Fruit fly (Drosophila melanogaster) whole organism, prepupa: ENCODE measurements around the gene CG8562.

ENCODE experiments used
- Blimp-1 ChIP-seq: fragments of 200-800 bp; sonication (Bioruptor generic); optimal IDR thresholded peaks from 3 replicates; lab custom pipeline; 2017; ENCODE audit warnings: missing biosample characterization, missing genetic modification characterization, mild to moderate bottlenecking, moderate library complexity, missing genetic modification reagents
- CG10669 ChIP-seq: fragments of 200-800 bp; sonication (Bioruptor generic); optimal IDR thresholded peaks from 3 replicates; lab custom pipeline; 2018; ENCODE audit warnings: missing biosample characterization, mild to moderate bottlenecking, missing genetic modification characterization, moderate library complexity
- CG11294 ChIP-seq: fragments of 200-800 bp; sonication (Bioruptor generic); IDR thresholded peaks from 2 replicates; pipeline ENCODE4 v1.3.6; 2022; ENCODE audit warnings: missing biosample characterization, missing genetic modification characterization
- CG1621 ChIP-seq: fragments of 200-800 bp; sonication (Bioruptor generic); optimal IDR thresholded peaks from 3 replicates; lab custom pipeline; 2018; ENCODE audit warnings: missing biosample characterization, mild to moderate bottlenecking, missing genetic modification characterization
- CG32006 ChIP-seq: fragments of 200-800 bp; sonication (Bioruptor generic); optimal IDR thresholded peaks from 3 replicates; lab custom pipeline; 2017; ENCODE audit warnings: missing biosample characterization, mild to moderate bottlenecking, missing genetic modification characterization
- CG34406 ChIP-seq: fragments of 200-800 bp; sonication (Bioruptor generic); optimal IDR thresholded peaks from 3 replicates; lab custom pipeline; 2016; ENCODE audit warnings: missing biosample characterization, missing genetic modification characterization
- CG3919 ChIP-seq: fragments of 200-800 bp; sonication (Bioruptor generic); optimal IDR thresholded peaks from 3 replicates; lab custom pipeline; 2016; ENCODE audit warnings: missing biosample characterization, missing genetic modification characterization
- CG4318 ChIP-seq: fragments of 200-800 bp; sonication (Bioruptor generic); optimal IDR thresholded peaks from 3 replicates; lab custom pipeline; 2017; ENCODE audit warnings: missing biosample characterization, mild to moderate bottlenecking, missing genetic modification characterization
- CG6854 ChIP-seq: fragments of 200-800 bp; sonication (Bioruptor generic); optimal IDR thresholded peaks from 2 replicates; lab custom pipeline; 2017; ENCODE audit warnings: missing biosample characterization, mild to moderate bottlenecking, missing genetic modification characterization
- CG7368 ChIP-seq: fragments of 200-800 bp; sonication (Bioruptor generic); optimal IDR thresholded peaks from 3 replicates; lab custom pipeline; 2016; ENCODE audit warnings: missing biosample characterization, missing genetic modification characterization
- CG8119 ChIP-seq: fragments of 200-800 bp; sonication (Bioruptor generic); IDR thresholded peaks from 3 replicates; pipeline ENCODE4 v1.3.6; 2022; ENCODE audit warnings: missing biosample characterization, missing genetic modification characterization
- CG8632 ChIP-seq: fragments of 200-800 bp; sonication (Bioruptor generic); optimal IDR thresholded peaks from 3 replicates; lab custom pipeline; 2016; ENCODE audit warnings: missing biosample characterization, missing genetic modification characterization
- CG9139 ChIP-seq: fragments of 200-800 bp; sonication (Bioruptor generic); optimal IDR thresholded peaks from 3 replicates; lab custom pipeline; 2017; ENCODE audit warnings: missing biosample characterization, mild to moderate bottlenecking, missing genetic modification characterization
- Eip75B ChIP-seq: fragments of 200-800 bp; sonication (Bioruptor generic); optimal IDR thresholded peaks from 3 replicates; lab custom pipeline; 2016; ENCODE audit warnings: missing biosample characterization, missing genetic modification characterization
- Eip78C ChIP-seq: fragments of 200-800 bp; sonication (Bioruptor generic); peaks from one replicate; lab custom pipeline; 2016; ENCODE audit warnings: missing biosample characterization, missing genetic modification characterization
- Eip93F ChIP-seq: fragments of 200-800 bp; sonication (Bioruptor generic); optimal IDR thresholded peaks from 2 replicates; lab custom pipeline; 2016; ENCODE audit warnings: missing biosample characterization, mild to moderate bottlenecking, missing genetic modification characterization
- Ets21C ChIP-seq: fragments of 200-800 bp; sonication (Bioruptor generic); optimal IDR thresholded peaks from 3 replicates; lab custom pipeline; 2016; ENCODE audit warnings: missing biosample characterization, missing genetic modification characterization
- Ets96B ChIP-seq: fragments of 200-800 bp; optimal IDR thresholded peaks from 2 replicates; lab custom pipeline; 2019; ENCODE audit warnings: missing biosample characterization, mild to moderate bottlenecking, missing genetic modification characterization, moderate library complexity
- Gug ChIP-seq: fragments of 200-800 bp; sonication (Bioruptor generic); IDR thresholded peaks from 2 replicates; pipeline ENCODE4 v1.3.6; 2022; ENCODE audit warnings: missing biosample characterization, missing genetic modification characterization
- Hr38 ChIP-seq: sonication (Bioruptor generic); optimal IDR thresholded peaks from 2 replicates; lab custom pipeline; 2016; ENCODE audit warnings: missing biosample characterization, missing genetic modification characterization
- Hr39 ChIP-seq: fragments of 200-800 bp; sonication (Bioruptor generic); optimal IDR thresholded peaks from 2 replicates; lab custom pipeline; 2016; ENCODE audit warnings: missing biosample characterization, missing genetic modification characterization
- Hr4 ChIP-seq: fragments of 200-800 bp; sonication (Bioruptor generic); optimal IDR thresholded peaks from 3 replicates; lab custom pipeline; 2016; ENCODE audit warnings: missing biosample characterization, missing genetic modification characterization
- Lpt ChIP-seq: fragments of 200-800 bp; sonication (Bioruptor generic); optimal IDR thresholded peaks from 3 replicates; lab custom pipeline; 2016; ENCODE audit warnings: missing biosample characterization, missing genetic modification characterization
- Met ChIP-seq: fragments of 200-800 bp; sonication (Bioruptor generic); optimal IDR thresholded peaks from 3 replicates; lab custom pipeline; 2016; ENCODE audit warnings: missing biosample characterization, missing genetic modification characterization
- Smox ChIP-seq: fragments of 200-800 bp; sonication (Bioruptor generic); optimal IDR thresholded peaks from 3 replicates; lab custom pipeline; 2016; ENCODE audit warnings: missing biosample characterization, missing genetic modification characterization
- Sox102F ChIP-seq: fragments of 200-800 bp; sonication (Bioruptor generic); optimal IDR thresholded peaks from 2 replicates; lab custom pipeline; 2016; ENCODE audit warnings: missing biosample characterization, mild to moderate bottlenecking, missing genetic modification characterization
- Sox14 ChIP-seq: fragments of 200-800 bp; sonication (Bioruptor generic); optimal IDR thresholded peaks from 3 replicates; lab custom pipeline; 2016; ENCODE audit warnings: missing biosample characterization, missing genetic modification characterization
- achi ChIP-seq: fragments of 200-800 bp; sonication (Bioruptor generic); optimal IDR thresholded peaks from 3 replicates; lab custom pipeline; 2016; ENCODE audit warnings: missing biosample characterization, missing genetic modification characterization
- acj6 ChIP-seq: fragments of 200-800 bp; sonication (Bioruptor generic); optimal IDR thresholded peaks from 3 replicates; lab custom pipeline; 2016; ENCODE audit warnings: missing biosample characterization, missing genetic modification characterization
- cyc ChIP-seq: fragments of 200-800 bp; sonication (Bioruptor generic); optimal IDR thresholded peaks from 3 replicates; lab custom pipeline; 2016; ENCODE audit warnings: missing biosample characterization, missing genetic modification characterization
- dsx ChIP-seq: fragments of 200-800 bp; optimal IDR thresholded peaks from 3 replicates; lab custom pipeline; 2019; ENCODE audit warnings: missing biosample characterization, mild to moderate bottlenecking, missing genetic modification characterization, moderate library complexity; ENCODE audit not compliant: poor library complexity, severe bottlenecking
- fd59A ChIP-seq: fragments of 200-800 bp; sonication (Bioruptor generic); optimal IDR thresholded peaks from 2 replicates; lab custom pipeline; 2017; ENCODE audit warnings: missing biosample characterization, mild to moderate bottlenecking, missing genetic modification characterization, missing genetic modification reagents
- lz ChIP-seq: fragments of 200-800 bp; sonication (Bioruptor generic); optimal IDR thresholded peaks from 3 replicates; lab custom pipeline; 2016; ENCODE audit warnings: missing biosample characterization, missing genetic modification characterization
- net ChIP-seq: fragments of 200-800 bp; sonication (Bioruptor generic); optimal IDR thresholded peaks from 3 replicates; lab custom pipeline; 2016; ENCODE audit warnings: missing biosample characterization, missing genetic modification characterization
- pdm3 ChIP-seq: fragments of 200-800 bp; sonication (Bioruptor generic); optimal IDR thresholded peaks from 3 replicates; lab custom pipeline; 2016; ENCODE audit warnings: missing biosample characterization, missing genetic modification characterization
- salr ChIP-seq, 2 experiments: fragments of 200-800 bp; sonication (Bioruptor generic); optimal IDR thresholded peaks; 3 replicates each; lab custom pipeline; 2016 to 2018; ENCODE audit warnings: missing biosample characterization in 2 of 2, missing genetic modification characterization in 2 of 2, mild to moderate bottlenecking in 1 of 2
- spab ChIP-seq: fragments of 200-800 bp; sonication (Bioruptor generic); optimal IDR thresholded peaks from 2 replicates; lab custom pipeline; 2017; ENCODE audit warnings: missing biosample characterization, mild to moderate bottlenecking, missing genetic modification characterization, missing genetic modification reagents
- ss ChIP-seq, 2 experiments: fragments of 200-800 bp; sonication (Bioruptor generic); optimal IDR thresholded peaks; 2 replicates in 1 of 2; 3 replicates in 1 of 2; lab custom pipeline; 2017 to 2018; ENCODE audit warnings: mild to moderate bottlenecking in 2 of 2, missing biosample characterization in 2 of 2, missing genetic modification characterization in 2 of 2, moderate library complexity in 1 of 2
- svp ChIP-seq: fragments of 200-800 bp; sonication (Bioruptor generic); peaks from one replicate; lab custom pipeline; 2016; ENCODE audit warnings: missing biosample characterization, missing genetic modification characterization
- vri ChIP-seq: fragments of 200-800 bp; sonication (Bioruptor generic); optimal IDR thresholded peaks from 3 replicates; lab custom pipeline; 2016; ENCODE audit warnings: missing biosample characterization, mild to moderate bottlenecking, missing genetic modification characterization

CG8562 gene

dm6 chr3L:7371290-7371689 is 26.8 kb upstream of the CG8562 start:
- TF ChIP-seq Eip78C (no peak), ss (GFP tag; optimal IDR thresholded peaks at IDR 0.05; lab: Kevin White, UChicago) (peak in 1 of 2 experiments; percentile 23), dsx (GFP tag; lab: Kevin White, UChicago) (no peak), lz (GFP tag; lab: Kevin White, UChicago) (no peak), CG1621 (tag; lab: Kevin White, UChicago) (peak; percentile 15), Lpt (GFP tag; lab: Kevin White, UChicago) (no peak)

DNA sequence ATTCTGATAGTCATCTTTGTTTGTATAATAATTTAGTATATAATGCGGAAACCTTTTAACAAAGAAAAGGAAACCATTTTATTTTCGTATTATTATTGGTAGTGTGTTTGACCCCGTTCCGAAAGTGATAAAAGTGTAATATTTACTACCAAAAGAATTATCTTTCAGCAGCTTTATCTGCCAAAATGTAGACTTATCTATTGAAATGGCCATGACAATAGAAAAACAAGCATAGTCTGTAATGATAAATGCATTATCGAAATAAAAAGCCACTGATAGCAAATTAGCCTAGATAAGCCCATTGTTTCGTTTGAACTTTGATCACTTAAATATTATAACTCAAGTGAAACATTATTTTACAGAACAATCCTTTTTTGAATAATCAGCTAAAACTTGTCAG is 21.9 kb upstream of the CG8562 start:
- TF ChIP-seq spab (GFP tag; lab: Kevin White, UChicago) (no peak), Lpt (GFP tag; lab: Kevin White, UChicago) (no peak), Sox102F (GFP tag; lab: Kevin White, UChicago) (no peak), CG3919 (GFP tag; lab: Kevin White, UChicago) (no peak), dsx (GFP tag; lab: Kevin White, UChicago) (no peak), svp (GFP tag; lab: Kevin White, UChicago) (peak; percentile 6), vri (GFP tag; lab: Kevin White, UChicago) (peak; percentile 15), Ets21C (GFP tag; lab: Kevin White, UChicago) (no peak), Ets96B (tag; lab: Kevin White, UChicago) (no peak), fd59A (GFP tag; lab: Kevin White, UChicago) (no peak), net (no peak)

DNA sequence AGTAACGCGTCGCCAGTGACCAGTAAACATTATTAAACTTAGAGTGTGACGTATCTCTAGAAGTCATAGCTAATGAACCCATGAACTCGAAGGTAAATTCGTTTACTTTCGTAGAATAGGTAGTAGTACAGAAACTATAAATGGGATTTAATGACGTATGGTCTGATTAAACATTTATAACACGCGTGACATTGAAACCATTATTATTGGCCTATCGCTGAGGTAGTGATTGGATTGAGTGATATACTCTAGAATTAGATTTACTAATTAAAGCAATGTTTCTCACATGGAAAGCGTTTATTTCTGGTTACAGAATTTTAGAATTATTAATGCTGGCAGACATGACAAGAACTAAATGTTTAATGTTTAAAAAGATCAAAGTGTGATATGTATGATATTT is 21.3 kb upstream of the CG8562 start:
- TF ChIP-seq Ets21C (GFP tag; lab: Kevin White, UChicago) (no peak), Hr38 (GFP tag; lab: Kevin White, UChicago) (no peak), Eip93F (GFP tag; lab: Kevin White, UChicago) (no peak), CG6854 (GFP tag; lab: Kevin White, UChicago) (no peak), pdm3 (no peak), salr (GFP tag; optimal IDR thresholded peaks at IDR 0.05; lab: Kevin White, UChicago) (no peak), Met (no peak), Gug (GFP tag; lab: Robert Waterston, UW) (no peak), lz (GFP tag; lab: Kevin White, UChicago) (no peak), svp (GFP tag; lab: Kevin White, UChicago) (no peak), acj6 (GFP tag; lab: Kevin White, UChicago) (no peak), Hr4 (GFP tag; lab: Kevin White, UChicago) (no peak), dsx (GFP tag; lab: Kevin White, UChicago) (no peak), cyc (GFP tag; lab: Kevin White, UChicago) (no peak)

- TF ChIP-seq Eip78C (no peak), svp (GFP tag; lab: Kevin White, UChicago) (peak; percentile 97)
These were observed 17.7 kb upstream of the CG8562 start for dm6 chr3L:7380395-7380794.

DNA sequence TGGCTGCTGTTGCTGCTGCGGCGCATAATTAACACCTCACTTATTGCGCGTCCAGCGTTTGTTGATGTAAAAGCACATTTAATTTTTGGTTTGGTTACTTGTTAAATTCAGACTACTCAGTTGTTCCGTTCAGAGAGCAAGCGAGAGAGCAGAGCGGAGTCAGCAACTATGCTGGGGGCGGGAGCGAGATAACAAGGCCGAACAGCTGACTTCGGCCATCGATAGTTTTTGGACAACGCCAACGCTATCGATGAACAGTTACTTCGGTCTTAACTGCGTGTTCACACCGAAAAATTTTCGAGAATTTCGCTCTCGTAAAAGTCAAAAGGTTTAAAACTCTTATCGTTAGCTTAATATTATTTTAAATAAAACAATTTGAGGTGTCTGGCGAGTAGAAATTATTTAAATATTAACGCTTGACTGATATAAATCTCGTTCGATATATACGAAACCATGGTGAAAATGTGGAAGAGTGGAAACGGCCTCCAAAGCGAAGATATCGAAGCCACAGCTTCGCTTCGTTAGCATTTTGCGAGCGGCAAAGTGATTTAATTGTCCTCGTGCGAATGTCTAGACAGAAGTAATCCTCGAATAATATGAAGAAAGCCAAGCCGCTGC is 16.6 kb upstream of the CG8562 start, which contains the start of the genes SMSr and smid:
TSS of gene SMSr (minus strand) at position 116 of the 618 bp plus-strand sequence.
TSS of gene smid (plus strand) at position 256 of the 618 bp plus-strand sequence.
- TF ChIP-seq spab (GFP tag; lab: Kevin White, UChicago) (no peak), Sox102F (GFP tag; lab: Kevin White, UChicago) (peak; percentile 50), CG4318 (peak; percentile 47), CG11294 (GFP tag; lab: Robert Waterston, UW) (no peak), svp (GFP tag; lab: Kevin White, UChicago) (peak; percentile 86), Eip75B (GFP tag; lab: Kevin White, UChicago) (peak; percentile 61), CG9139 (no peak), Hr4 (GFP tag; lab: Kevin White, UChicago) (peak; percentile 71), CG8119 (GFP tag; lab: Robert Waterston, UW) (no peak), CG10669 (GFP tag; lab: Kevin White, UChicago) (no peak), salr (GFP tag; optimal IDR thresholded peaks at IDR 0.05; lab: Kevin White, UChicago) (peak in 1 of 2 experiments; percentile 68), vri (GFP tag; lab: Kevin White, UChicago) (no peak), Lpt (GFP tag; lab: Kevin White, UChicago) (peak; percentile 46), Ets21C (GFP tag; lab: Kevin White, UChicago) (peak; percentile 57), CG32006 (GFP tag; lab: Kevin White, UChicago) (no peak), CG3919 (GFP tag; lab: Kevin White, UChicago) (peak; percentile 58), Smox (GFP tag; lab: Kevin White, UChicago) (no peak), CG34406 (GFP tag; lab: Kevin White, UChicago) (peak; percentile 47), CG7368 (GFP tag; lab: Kevin White, UChicago) (no peak), Sox14 (GFP tag; lab: Kevin White, UChicago) (peak; percentile 77), Hr39 (peak; percentile 66), cyc (GFP tag; lab: Kevin White, UChicago) (peak; percentile 64), Blimp-1 (GFP tag; lab: Kevin White, UChicago) (no peak), pdm3 (peak; percentile 70), achi (GFP tag; lab: Kevin White, UChicago) (peak; percentile 44), dsx (GFP tag; lab: Kevin White, UChicago) (peak; percentile 27), CG6854 (GFP tag; lab: Kevin White, UChicago) (peak; percentile 44), CG8632 (GFP tag; lab: Kevin White, UChicago) (no peak)
